Worm (Caenorhabditis elegans) whole organism, L4 larva: ENCODE measurements around the gene T10B10.8.

ENCODE experiments used
- R02D3.7 ChIP-seq: fragments of 150-350 bp; sonication (generic microtip); optimal IDR thresholded peaks from 3 replicates; lab custom pipeline; 2014; ENCODE audit warnings: missing biosample characterization, missing genetic modification characterization
- daf-12 ChIP-seq: fragments of 150-350 bp; optimal IDR thresholded peaks from 2 replicates; lab custom pipeline; 2014; ENCODE audit warnings: missing biosample characterization, missing genetic modification reagents, missing genetic modification characterization

ce11 chrX:15146415-15147210 is 19.4 kb downstream of the T10B10.8 start:
- TF ChIP-seq daf-12 (tag; lab: Kevin White, UChicago) = no peak
- TF ChIP-seq R02D3.7 (tag; lab: Kevin White, UChicago) = no peak
